Fruit fly (Drosophila melanogaster) whole organism, wandering third instar larva: ENCODE results near the gene aub.

Source experiments
- Abd-B ChIP-seq: fragments of >200 bp; optimal IDR thresholded peaks from 2 replicates; lab custom pipeline; 2017; ENCODE audit warnings: missing biosample characterization, missing genetic modification characterization
- CG32264 ChIP-seq: fragments of 200-800 bp; sonication (Bioruptor generic); optimal IDR thresholded peaks from 2 replicates; lab custom pipeline; 2016; ENCODE audit warnings: missing biosample characterization, missing genetic modification characterization
- CG9705 ChIP-seq: fragments of 200-800 bp; sonication (Bioruptor generic); optimal IDR thresholded peaks from 2 replicates; lab custom pipeline; 2018; ENCODE audit warnings: missing biosample characterization, mild to moderate bottlenecking, missing genetic modification characterization
- CrebA ChIP-seq: fragments of 200-800 bp; sonication (Bioruptor generic); optimal IDR thresholded peaks from 2 replicates; lab custom pipeline; 2016; ENCODE audit warnings: missing biosample characterization, mild to moderate bottlenecking, missing genetic modification characterization, borderline replicate concordance
- Dif ChIP-seq: fragments of 200-275, 200-300 bp; sonication (Bioruptor generic); optimal IDR thresholded peaks from 2 replicates; lab custom pipeline; 2018; ENCODE audit warnings: missing biosample characterization, missing genetic modification characterization; ENCODE audit not compliant: partially characterized antibody
- GATAd ChIP-seq: sonication (Bioruptor generic); optimal IDR thresholded peaks from 2 replicates; lab custom pipeline; 2016; ENCODE audit warnings: missing biosample characterization, missing genetic modification characterization
- HLH106 ChIP-seq: fragments of 200-800 bp; optimal IDR thresholded peaks from 3 replicates; lab custom pipeline; 2019; ENCODE audit warnings: missing biosample characterization, mild to moderate bottlenecking, missing genetic modification characterization, moderate library complexity
- Hnf4 ChIP-seq: fragments of 200-800 bp; sonication (Bioruptor generic); optimal IDR thresholded peaks from 2 replicates; lab custom pipeline; 2016; ENCODE audit warnings: missing biosample characterization, mild to moderate bottlenecking, missing genetic modification characterization
- Hr78 ChIP-seq: fragments of >200 bp; optimal IDR thresholded peaks from 2 replicates; lab custom pipeline; 2017; ENCODE audit warnings: missing biosample characterization, missing genetic modification characterization
- Hr83 ChIP-seq: fragments of 200-300 bp; sonication (Bioruptor generic); optimal IDR thresholded peaks from 2 replicates; lab custom pipeline; 2016; ENCODE audit warnings: missing biosample characterization, mild to moderate bottlenecking, missing genetic modification characterization, moderate library complexity; ENCODE audit not compliant: poor library complexity, severe bottlenecking
- Jra ChIP-seq: sonication (Bioruptor generic); optimal IDR thresholded peaks from 2 replicates; lab custom pipeline; 2016; ENCODE audit warnings: missing biosample characterization, missing genetic modification characterization
- Mio ChIP-seq: sonication (Bioruptor generic); optimal IDR thresholded peaks from 2 replicates; lab custom pipeline; 2016; ENCODE audit warnings: missing biosample characterization, missing genetic modification characterization
- Myc ChIP-seq: fragments of >200 bp; optimal IDR thresholded peaks from 2 replicates; lab custom pipeline; 2017
- N ChIP-seq: fragments of >200 bp; optimal IDR thresholded peaks from 2 replicates; lab custom pipeline; 2018; ENCODE audit warnings: missing biosample characterization, missing external identifiers, missing genetic modification characterization
- OdsH ChIP-seq: fragments of 200-800 bp; sonication (Bioruptor generic); optimal IDR thresholded peaks from 2 replicates; lab custom pipeline; 2016; ENCODE audit warnings: missing biosample characterization, mild to moderate bottlenecking, missing genetic modification characterization
- Rel ChIP-seq, 2 experiments: fragments of 200-800 bp; sonication (Bioruptor generic) in 1 of 2; optimal IDR thresholded peaks; 2 replicates in 1 of 2; 3 replicates in 1 of 2; lab custom pipeline; 2016 to 2019; ENCODE audit warnings: mild to moderate bottlenecking in 2 of 2, missing biosample characterization in 2 of 2, missing genetic modification characterization in 2 of 2, moderate library complexity in 1 of 2
- Sp1 ChIP-seq: fragments of 200-800 bp; sonication (Bioruptor generic); optimal IDR thresholded peaks from 3 replicates; lab custom pipeline; 2019; ENCODE audit warnings: missing biosample characterization, mild to moderate bottlenecking, missing genetic modification characterization, moderate library complexity
- Vsx2 ChIP-seq: fragments of 200-300, 225-300 bp; sonication (Bioruptor generic); optimal IDR thresholded peaks from 2 replicates; lab custom pipeline; 2018; ENCODE audit warnings: missing biosample characterization, missing genetic modification characterization; ENCODE audit not compliant: partially characterized antibody
- br ChIP-seq: fragments of 200-800 bp; sonication (Bioruptor generic); optimal IDR thresholded peaks from 2 replicates; lab custom pipeline; 2016; ENCODE audit warnings: missing biosample characterization, missing genetic modification characterization
- brk ChIP-seq: fragments of 200-800 bp; sonication (Bioruptor generic); optimal IDR thresholded peaks from 2 replicates; lab custom pipeline; 2016; ENCODE audit warnings: missing biosample characterization, mild to moderate bottlenecking, missing genetic modification characterization
- dl ChIP-seq, 2 experiments: fragments of 175-275, 200-275 bp in 1 of 2; fragments of 200-275 bp in 1 of 2; sonication (Bioruptor generic); optimal IDR thresholded peaks; lab custom pipeline; 2018; ENCODE audit warnings: mild to moderate bottlenecking in 2 of 2, missing biosample characterization in 2 of 2, missing genetic modification characterization in 2 of 2, moderate library complexity in 2 of 2; ENCODE audit not compliant: partially characterized antibody in 2 of 2, insufficient read depth in 1 of 2
- dmrt93B ChIP-seq: fragments of 200-800 bp; sonication (Bioruptor generic); optimal IDR thresholded peaks from 2 replicates; lab custom pipeline; 2018; ENCODE audit warnings: missing biosample characterization, mild to moderate bottlenecking, missing genetic modification characterization
- dsf ChIP-seq: sonication (Bioruptor generic); optimal IDR thresholded peaks from 2 replicates; lab custom pipeline; 2016; ENCODE audit warnings: missing biosample characterization, missing genetic modification characterization, borderline replicate concordance
- ey ChIP-seq: fragments of 200-800 bp; sonication (Bioruptor generic); optimal IDR thresholded peaks from 2 replicates; lab custom pipeline; 2016; ENCODE audit warnings: missing biosample characterization, missing genetic modification characterization
- foxo ChIP-seq, 2 experiments: fragments of 200-800 bp; sonication (Bioruptor generic); optimal IDR thresholded peaks; 2 replicates in 1 of 2; 3 replicates in 1 of 2; lab custom pipeline; 2016 to 2017; ENCODE audit warnings: missing biosample characterization in 2 of 2, missing genetic modification characterization in 2 of 2
- fru ChIP-seq: fragments of 200-800 bp; sonication (Bioruptor generic); optimal IDR thresholded peaks from 3 replicates; lab custom pipeline; 2016; ENCODE audit warnings: missing biosample characterization, mild to moderate bottlenecking, missing genetic modification characterization
- h ChIP-seq: fragments of 200-800 bp; sonication (Bioruptor generic); optimal IDR thresholded peaks from 3 replicates; lab custom pipeline; 2016; ENCODE audit warnings: missing biosample characterization, mild to moderate bottlenecking, missing genetic modification characterization
- jim ChIP-seq: fragments of 175-275, 200-325 bp; sonication (Bioruptor generic); optimal IDR thresholded peaks from 2 replicates; lab custom pipeline; 2016; ENCODE audit warnings: missing biosample characterization, mild to moderate bottlenecking, missing genetic modification characterization
- lola ChIP-seq: fragments of >200 bp; optimal IDR thresholded peaks from 2 replicates; lab custom pipeline; 2017; ENCODE audit warnings: missing biosample characterization, missing genetic modification characterization
- pan ChIP-seq: fragments of >200 bp; optimal IDR thresholded peaks from 2 replicates; lab custom pipeline; 2017
- psq ChIP-seq: fragments of 200-800 bp; sonication (Bioruptor generic); optimal IDR thresholded peaks from 3 replicates; lab custom pipeline; 2017; ENCODE audit warnings: missing biosample characterization, mild to moderate bottlenecking, missing genetic modification characterization, moderate library complexity
- rgr ChIP-seq: fragments of 200-800 bp; sonication (Bioruptor generic); optimal IDR thresholded peaks from 3 replicates; lab custom pipeline; 2016; ENCODE audit warnings: missing biosample characterization, mild to moderate bottlenecking, missing genetic modification characterization
- sage ChIP-seq: fragments of 200-800 bp; sonication (Bioruptor generic); optimal IDR thresholded peaks from 2 replicates; lab custom pipeline; 2016; ENCODE audit warnings: missing biosample characterization, mild to moderate bottlenecking, missing genetic modification characterization
- sv ChIP-seq: fragments of 200-800 bp; sonication (Bioruptor generic); optimal IDR thresholded peaks from 3 replicates; lab custom pipeline; 2016; ENCODE audit warnings: missing biosample characterization, missing genetic modification characterization
- tai ChIP-seq: sonication (Bioruptor generic); optimal IDR thresholded peaks from 2 replicates; lab custom pipeline; 2016; ENCODE audit warnings: missing biosample characterization, missing genetic modification characterization
- usp ChIP-seq: fragments of >200 bp; optimal IDR thresholded peaks from 2 replicates; lab custom pipeline; 2017; ENCODE audit warnings: missing biosample characterization, missing genetic modification characterization
- woc ChIP-seq: sonication (Bioruptor generic); optimal IDR thresholded peaks from 2 replicates; lab custom pipeline; 2016; ENCODE audit warnings: missing biosample characterization, mild to moderate bottlenecking, missing genetic modification characterization

aub gene

DNA sequence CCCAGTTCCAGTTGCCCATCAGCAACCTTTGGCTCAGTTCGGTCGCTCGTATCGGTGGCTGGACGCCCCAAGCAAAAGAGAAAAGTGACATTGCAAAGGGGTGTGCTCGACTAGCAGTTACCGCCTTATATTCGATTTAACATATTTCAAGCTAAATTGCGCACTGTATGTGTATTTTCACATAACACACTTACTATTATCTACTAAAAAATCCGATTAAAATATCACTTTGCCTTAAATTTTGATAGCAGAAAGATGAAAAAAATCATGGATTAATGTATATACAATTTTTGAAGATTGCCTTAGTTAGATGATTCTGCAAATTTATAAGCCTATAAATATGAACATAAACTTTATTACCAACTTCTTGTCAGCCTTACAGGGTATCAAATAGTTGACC is 20.3 kb upstream of the aub start:
- no peak for TF ChIP-seq Vsx2 (GFP tag; lab: Kevin White, UChicago)
- peak; percentile 66 for TF ChIP-seq woc
- TF ChIP-seq dmrt93B = peak; percentile 16
- TF ChIP-seq CrebA (GFP tag; lab: Kevin White, UChicago) = no peak
- TF ChIP-seq psq (GFP tag; lab: Kevin White, UChicago) = peak; percentile 29
- no peak for TF ChIP-seq dl (GFP tag; optimal IDR thresholded peaks at IDR 0.05; lab: Kevin White, UChicago; ENCODE audit: insufficient read depth in 1 of 2, partially characterized antibody in 2 of 2)
- TF ChIP-seq CG32264 (GFP tag; lab: Kevin White, UChicago) = no peak
- TF ChIP-seq GATAd (GFP tag; lab: Kevin White, UChicago) = no peak
- no peak for TF ChIP-seq Myc (lab: Kevin White, UChicago)
- peak; percentile 25 for TF ChIP-seq fru (GFP tag; lab: Kevin White, UChicago)
- TF ChIP-seq Hr83 (GFP tag; lab: Kevin White, UChicago) = no peak
- peak; percentile 1 for TF ChIP-seq ey (GFP tag; lab: Kevin White, UChicago)
- TF ChIP-seq Jra (GFP tag; lab: Kevin White, UChicago) = no peak
- TF ChIP-seq sv (GFP tag; lab: Kevin White, UChicago) = no peak
- TF ChIP-seq Abd-B = no peak
- TF ChIP-seq foxo (GFP tag; optimal IDR thresholded peaks at IDR 0.05; lab: Kevin White, UChicago) = peak in 1 of 2 experiments; percentile 31
- TF ChIP-seq h (GFP tag; lab: Kevin White, UChicago) = peak; percentile 24
- peak; percentile 41 for TF ChIP-seq OdsH (GFP tag; lab: Kevin White, UChicago)
- no peak for TF ChIP-seq N (GFP tag; lab: Kevin White, UChicago)

DNA sequence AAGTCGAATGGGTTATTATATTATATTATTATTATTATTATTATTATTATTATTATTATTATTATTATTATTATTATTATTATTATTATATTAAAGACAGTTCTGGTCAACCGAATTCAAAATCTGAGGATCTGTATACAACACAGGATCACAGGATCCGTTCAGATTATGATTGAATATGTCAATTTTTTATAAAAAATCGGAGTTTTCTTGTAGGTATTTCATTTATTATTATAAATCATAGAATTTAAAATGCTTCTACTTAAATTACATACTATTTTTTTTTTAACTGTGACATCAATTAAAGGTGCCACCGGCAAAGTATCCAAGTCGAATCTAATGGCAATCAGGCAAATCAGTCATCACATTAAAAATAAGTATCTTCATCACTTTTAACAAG is 15.4 kb upstream of the aub start, which contains the start of gene CG14913:
Gene CG14913 (plus strand): TSS at position 301 of the 400 bp plus-strand sequence.
- TF ChIP-seq sv (GFP tag; lab: Kevin White, UChicago) = no peak
- no peak for TF ChIP-seq HLH106 (tag; lab: Kevin White, UChicago)

DNA sequence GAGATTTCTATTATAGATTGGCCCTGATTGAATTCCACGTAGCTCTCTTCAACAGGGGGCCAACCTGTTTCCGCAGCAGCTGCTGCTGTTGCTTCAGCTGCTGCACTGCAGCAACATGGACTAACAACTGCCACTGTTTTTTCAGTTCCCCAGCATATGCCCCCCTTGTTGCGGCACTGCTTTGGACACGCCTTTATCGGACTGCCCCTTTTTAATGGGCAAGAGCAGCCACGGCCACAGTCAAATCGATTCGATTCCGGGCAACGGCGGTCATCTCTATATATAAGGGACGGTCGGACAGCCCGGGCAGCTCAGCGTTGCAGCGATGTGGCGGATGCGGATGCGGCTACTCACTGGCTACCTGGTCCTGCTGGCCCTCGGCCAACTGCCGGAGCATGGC is 14.0 kb upstream of the aub start, which contains the start of gene Acp32CD:
Gene Acp32CD (plus strand): TSS at position 301 of the 400 bp plus-strand sequence.
- TF ChIP-seq dmrt93B (no peak), Myc (lab: Kevin White, UChicago) (no peak), Sp1 (no peak), sv (GFP tag; lab: Kevin White, UChicago) (no peak), CG32264 (GFP tag; lab: Kevin White, UChicago) (no peak), Hr78 (GFP tag; lab: Kevin White, UChicago) (no peak), jim (GFP tag; lab: Kevin White, UChicago) (no peak), lola (no peak), CrebA (GFP tag; lab: Kevin White, UChicago) (no peak), N (GFP tag; lab: Kevin White, UChicago) (no peak), foxo (GFP tag; optimal IDR thresholded peaks at IDR 0.05; lab: Kevin White, UChicago) (no peak), Vsx2 (GFP tag; lab: Kevin White, UChicago) (no peak), Rel (GFP tag; optimal IDR thresholded peaks at IDR 0.05; lab: Kevin White, UChicago) (no peak), Rel (tag; optimal IDR thresholded peaks at IDR 0.05; lab: Kevin White, UChicago) (no peak), br (no peak), tai (GFP tag; lab: Kevin White, UChicago) (no peak)

DNA sequence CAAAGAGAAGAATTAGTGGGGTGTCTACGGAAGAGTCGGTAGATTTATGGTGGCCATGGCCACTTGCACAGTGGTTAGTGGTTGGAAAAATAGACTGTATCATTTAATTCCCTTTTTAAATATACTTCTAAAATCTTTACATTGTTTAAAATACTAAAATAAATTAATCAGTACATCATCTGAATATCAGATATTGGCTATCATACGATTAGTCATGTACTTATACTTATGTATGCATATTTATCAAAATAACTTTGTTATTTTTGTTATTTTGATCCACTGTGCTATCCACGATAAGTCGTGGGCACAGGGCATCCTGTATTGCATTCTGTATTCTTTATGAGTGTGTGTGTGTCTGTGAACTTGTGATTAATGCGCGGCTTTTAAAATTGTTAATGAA is 13.4 kb upstream of the aub start:
- TF ChIP-seq OdsH (GFP tag; lab: Kevin White, UChicago) (peak; percentile 49), h (GFP tag; lab: Kevin White, UChicago) (peak; percentile 1), usp (no peak), tai (GFP tag; lab: Kevin White, UChicago) (no peak), CG9705 (GFP tag; lab: Kevin White, UChicago) (no peak), sage (GFP tag; lab: Kevin White, UChicago) (no peak), foxo (GFP tag; optimal IDR thresholded peaks at IDR 0.05; lab: Kevin White, UChicago) (peak in 1 of 2 experiments; percentile 14), Abd-B (no peak), woc (no peak), rgr (GFP tag; lab: Kevin White, UChicago) (peak; percentile 1), N (GFP tag; lab: Kevin White, UChicago) (no peak), GATAd (GFP tag; lab: Kevin White, UChicago) (no peak), Hr78 (GFP tag; lab: Kevin White, UChicago) (no peak), pan (lab: Kevin White, UChicago) (no peak), HLH106 (tag; lab: Kevin White, UChicago) (peak; percentile 39), Myc (lab: Kevin White, UChicago) (no peak), Hnf4 (no peak), Vsx2 (GFP tag; lab: Kevin White, UChicago) (no peak), brk (GFP tag; lab: Kevin White, UChicago) (no peak), CG32264 (GFP tag; lab: Kevin White, UChicago) (no peak), Dif (no peak), br (no peak), psq (GFP tag; lab: Kevin White, UChicago) (no peak), Rel (GFP tag; optimal IDR thresholded peaks at IDR 0.05; lab: Kevin White, UChicago) (no peak), Rel (tag; optimal IDR thresholded peaks at IDR 0.05; lab: Kevin White, UChicago) (no peak), Mio (GFP tag; lab: Kevin White, UChicago) (no peak), dl (GFP tag; optimal IDR thresholded peaks at IDR 0.05; lab: Kevin White, UChicago; ENCODE audit: insufficient read depth in 1 of 2, partially characterized antibody in 2 of 2) (no peak), dmrt93B (no peak), ey (GFP tag; lab: Kevin White, UChicago) (peak; percentile 7), lola (no peak), Jra (GFP tag; lab: Kevin White, UChicago) (no peak), Sp1 (peak; percentile 16), sv (GFP tag; lab: Kevin White, UChicago) (no peak), fru (GFP tag; lab: Kevin White, UChicago) (peak; percentile 23), Hr83 (GFP tag; lab: Kevin White, UChicago) (no peak), dsf (GFP tag; lab: Kevin White, UChicago) (no peak)
